Worm (Caenorhabditis elegans): ENCODE data around the gene cwc-15.

DNA sequence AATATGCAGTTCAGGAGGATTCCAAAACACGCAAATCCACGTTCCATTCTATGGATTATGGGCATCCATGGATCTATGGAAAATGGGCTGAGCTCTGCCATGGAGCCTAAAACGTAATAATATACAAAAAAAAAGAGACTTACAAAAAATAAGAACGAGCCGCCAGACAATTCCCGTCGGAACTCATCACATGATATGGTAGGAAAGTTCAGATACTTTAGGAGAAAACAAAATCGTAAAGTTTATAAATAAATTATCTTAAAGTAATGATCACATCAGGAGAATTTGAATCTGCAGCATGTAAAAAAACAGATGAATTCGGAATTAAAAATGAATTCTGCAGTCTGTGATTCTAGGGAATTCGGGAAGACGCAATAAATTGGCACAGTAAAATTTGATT, 7.5 kb upstream of the cwc-15 start, which contains the start of gene str-232:
- TF ChIP-seq fkh-10 (GFP tag; optimal IDR thresholded peaks at IDR 0.05) (no peak), ces-1 (GFP tag; optimal IDR thresholded peaks at IDR 0.05) (no peak), elt-3 (tag; optimal IDR thresholded peaks at IDR 0.05) (no peak), lsy-2 (tag; optimal IDR thresholded peaks at IDR 0.05) (no peak), zag-1 (tag; optimal IDR thresholded peaks at IDR 0.05) (no peak), nhr-76 (tag; optimal IDR thresholded peaks at IDR 0.05) (no peak), lin-14 (GFP tag; optimal IDR thresholded peaks at IDR 0.05) (no peak), aly-2 (tag; optimal IDR thresholded peaks at IDR 0.05) (no peak)
